Worm (Caenorhabditis elegans) whole organism, midembryonic: ENCODE results near the gene arcp-1.

ENCODE experiments used
- T22C8.4 ChIP-seq: fragments of 200-800 bp; sonication (Bioruptor generic); IDR thresholded peaks from 2 replicates; pipeline ENCODE4 v1.3.6; 2022; ENCODE audit warnings: missing genetic modification characterization, missing compliant biosample characterization
- flt-1 ChIP-seq: fragments of 200-800 bp; sonication (Bioruptor generic); IDR thresholded peaks from 2 replicates; pipeline ENCODE4 v1.3.6; 2022; ENCODE audit warnings: missing genetic modification characterization, missing compliant biosample characterization
- klf-2 ChIP-seq: fragments of 200-800 bp; sonication (Bioruptor generic); conservative IDR thresholded peaks from 2 replicates; pipeline ENCODE4 v1.3.6; 2022; ENCODE audit warnings: missing genetic modification reagents, missing genetic modification characterization, missing compliant biosample characterization
- med-1 ChIP-seq: sonication (generic microtip); optimal IDR thresholded peaks from 2 replicates; lab custom pipeline; 2017; ENCODE audit warnings: missing genetic modification characterization, mild to moderate bottlenecking, missing compliant biosample characterization, antibody characterized with exemption, missing genetic modification reagents; ENCODE audit not compliant: insufficient read depth
- ref-1 ChIP-seq: fragments of 200-800 bp; sonication (Bioruptor generic); conservative IDR thresholded peaks from 2 replicates; pipeline ENCODE4 v1.3.6; 2022; ENCODE audit warnings: missing genetic modification reagents, missing genetic modification characterization, missing compliant biosample characterization

- TF ChIP-seq flt-1 (GFP tag; lab: Robert Waterston, UW), result no peak
- no peak for TF ChIP-seq T22C8.4 (GFP tag; lab: Robert Waterston, UW)
- TF ChIP-seq ref-1 (GFP tag; lab: Robert Waterston, UW), result no peak
- no peak for TF ChIP-seq med-1 (GFP tag; lab: Kevin White, UChicago)
- no peak for TF ChIP-seq klf-2 (GFP tag; lab: Robert Waterston, UW)
Measured at ce11 chrIII:3768200-3768599, 9.0 kb upstream of the arcp-1 start, which contains the start of gene gmeb-3.
